Worm (Caenorhabditis elegans): ENCODE measurements around the gene nhr-101.

Gene nhr-101

DNA sequence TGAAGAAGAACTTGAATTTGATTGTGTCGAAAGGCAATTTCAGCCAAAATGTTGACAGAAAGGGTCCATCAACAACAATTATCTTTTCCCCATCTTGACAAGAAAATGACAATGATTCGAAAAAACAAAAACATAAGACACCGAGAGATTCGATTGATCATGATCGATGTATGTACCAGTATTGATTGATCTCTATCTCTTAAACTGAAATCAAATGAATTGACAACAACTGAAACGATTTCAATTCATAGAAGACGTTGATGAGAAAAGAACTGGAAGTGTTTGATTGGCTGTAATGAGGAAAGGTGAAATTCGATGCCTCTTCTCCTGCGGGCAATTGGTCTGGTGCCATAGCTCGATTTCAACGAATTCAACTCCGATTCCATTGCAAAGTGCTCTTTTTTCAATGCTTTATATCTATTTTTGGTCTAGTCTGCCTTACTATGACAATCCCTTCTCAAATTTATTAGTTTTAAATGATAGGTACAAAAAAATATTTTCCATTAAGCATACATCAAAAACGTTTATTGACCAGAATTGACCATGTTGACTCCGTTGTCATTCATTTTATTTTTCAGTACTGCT, 36.8 kb upstream of the nhr-101 start (continued):
- TF ChIP-seq nfya-1 (tag; optimal IDR thresholded peaks at IDR 0.05; ENCODE audit: borderline replicate concordance, insufficient read depth) (no peak), D2030.7 (GFP tag; IDR thresholded peaks at IDR 0.05) (no peak), mes-4 (tag; optimal IDR thresholded peaks at IDR 0.05) (no peak), die-1 (tag; optimal IDR thresholded peaks at IDR 0.05) (no peak), nhr-27 (tag; optimal IDR thresholded peaks at IDR 0.05) (no peak)

ce11 chrV:11534495-11535189, 35.6 kb upstream of the nhr-101 start:
- TF ChIP-seq sea-2 (GFP tag; IDR thresholded peaks at IDR 0.05) (0 out of 2 replicates have a peak, but pooled peaks have one; percentile 7), ets-4 (GFP tag; optimal IDR thresholded peaks at IDR 0.05) (peak; percentile 30), cebp-1 (GFP tag; IDR thresholded peaks at IDR 0.05) (no peak), cebp-1 (tag; optimal IDR thresholded peaks at IDR 0.05) (peak; percentile 33), F52B5.7 (tag; optimal IDR thresholded peaks at IDR 0.05) (no peak), rcor-1 (GFP tag; IDR thresholded peaks at IDR 0.05) (peak; percentile 14; the same call in 1 of the 2 replicates), dpl-1 (GFP tag; optimal IDR thresholded peaks at IDR 0.05) (no peak), dpff-1 (tag; optimal IDR thresholded peaks at IDR 0.05) (no peak), ama-1 (optimal IDR thresholded peaks at IDR 0.05) (no peak), ama-1 (GFP tag; optimal IDR thresholded peaks at IDR 0.05) (peak in 1 of 2 experiments; percentile 4), D2030.7 (GFP tag; IDR thresholded peaks at IDR 0.05) (no peak), aptf-3 (GFP tag; IDR thresholded peaks at IDR 0.05) (no peak), lsy-27 (tag; optimal IDR thresholded peaks at IDR 0.05; ENCODE audit: borderline replicate concordance, insufficient read depth) (peak; percentile 2), nhr-80 (tag; optimal IDR thresholded peaks at IDR 0.05) (peak; percentile 85), lin-35 (GFP tag; optimal IDR thresholded peaks at IDR 0.05) (peak in 1 of 3 experiments; percentile 22)

- no peak for TF ChIP-seq madf-10 (tag; optimal IDR thresholded peaks at IDR 0.05)
- TF ChIP-seq hmg-1.2 (GFP tag; IDR thresholded peaks at IDR 0.05), result peak; percentile 16; the same call in 1 of the 2 replicates
- no peak for TF ChIP-seq egl-44 (GFP tag; IDR thresholded peaks at IDR 0.05)
- no peak for TF ChIP-seq ceh-40 (GFP tag; IDR thresholded peaks at IDR 0.05)
- TF ChIP-seq snpc-4 (GFP tag; optimal IDR thresholded peaks at IDR 0.05), result no peak
- TF ChIP-seq snpc-4 (tag; optimal IDR thresholded peaks at IDR 0.05), result peak in 1 of 4 experiments; percentile 33
- peak; percentile 86 for TF ChIP-seq nhr-80 (tag; optimal IDR thresholded peaks at IDR 0.05)
- no peak for TF ChIP-seq C06A6.2 (GFP tag; conservative IDR thresholded peaks at IDR 0.05)
- no peak for TF ChIP-seq ets-4 (GFP tag; optimal IDR thresholded peaks at IDR 0.05)
- TF ChIP-seq zfh-2 (GFP tag; conservative IDR thresholded peaks at IDR 0.05), result 0 out of 2 replicates have a peak, but pooled peaks have one; percentile 22
- peak; percentile 47 for TF ChIP-seq ztf-26 (tag; optimal IDR thresholded peaks at IDR 0.05)
- peak; percentile 33; the same call in 1 of the 2 replicates for TF ChIP-seq dox-1 (GFP tag; IDR thresholded peaks at IDR 0.05)
- TF ChIP-seq B0336.3 (GFP tag; IDR thresholded peaks at IDR 0.05), result peak; percentile 9; the same call in 1 of the 2 replicates
- peak; percentile 55 for TF ChIP-seq Y53G8AR.9 (GFP tag; conservative IDR thresholded peaks at IDR 0.05)
- TF ChIP-seq lin-35 (GFP tag; optimal IDR thresholded peaks at IDR 0.05), result peak in 1 of 3 experiments; percentile 47
Measured at ce11 chrV:11535504-11536062, 34.7 kb upstream of the nhr-101 start.

DNA sequence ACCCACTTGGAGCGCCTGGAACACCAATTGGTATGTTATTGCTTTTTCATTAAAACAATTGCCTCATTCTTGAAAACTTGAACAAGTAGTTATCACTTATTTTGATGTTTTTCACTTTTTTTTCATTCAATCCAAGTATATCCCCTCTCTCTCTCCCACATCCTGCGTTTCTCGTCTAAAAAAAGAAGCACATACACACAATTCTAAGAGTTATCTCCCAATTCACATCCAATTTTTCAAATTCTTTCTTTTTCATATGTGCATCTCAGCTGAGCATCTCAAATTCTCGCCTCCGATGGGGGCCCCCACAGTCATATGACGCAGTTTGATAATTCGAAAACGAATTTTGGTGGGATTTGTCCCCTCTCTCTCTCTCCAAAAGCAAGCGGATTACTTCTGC, 33.6 kb upstream of the nhr-101 start:
- TF ChIP-seq nhr-80 (tag; optimal IDR thresholded peaks at IDR 0.05), result no peak
- no peak for TF ChIP-seq ceh-40 (GFP tag; IDR thresholded peaks at IDR 0.05)

Data from whole organism, young adult.